Worm (Caenorhabditis elegans) whole organism, L4/young adult: ENCODE results near the gene unc-42.

Experiments used
- W03F9.2 ChIP-seq: fragments of 150-350 bp; optimal IDR thresholded peaks from 2 replicates; lab custom pipeline; 2014; ENCODE audit warnings: missing biosample characterization, missing genetic modification characterization
- dao-5 ChIP-seq: sonication (generic microtip); optimal IDR thresholded peaks from 2 replicates; lab custom pipeline; 2016; ENCODE audit warnings: missing genotype, missing genetic modification characterization, moderate library complexity, missing compliant biosample characterization
- him-1 ChIP-seq: sonication (generic microtip); optimal IDR thresholded peaks from 2 replicates; lab custom pipeline; 2016; ENCODE audit warnings: missing genotype, missing genetic modification reagents, missing genetic modification characterization, missing compliant biosample characterization

unc-42 gene

ce11 chrV:9791332-9791731 lies 22.1 kb upstream of the unc-42 start, which contains the start of gene lipl-2:
Gene lipl-2, plus strand, starts transcription at chrV:9791567.
- TF ChIP-seq him-1 (tag; lab: Kevin White, UChicago): no peak
- TF ChIP-seq W03F9.2 (tag; lab: Kevin White, UChicago): no peak
- TF ChIP-seq dao-5 (tag; lab: Kevin White, UChicago): no peak

ce11 chrV:9789657-9790261 lies 20.6 kb upstream of the unc-42 start, which contains the start of gene ztf-7:
Gene ztf-7, minus strand, starts transcription at chrV:9789707.
- TF ChIP-seq dao-5 (tag; lab: Kevin White, UChicago) (no peak), him-1 (tag; lab: Kevin White, UChicago) (peak; percentile 68), W03F9.2 (tag; lab: Kevin White, UChicago) (peak; percentile 96)

ce11 chrV:9786721-9787131 lies 17.5 kb upstream of the unc-42 start, which contains the start of gene F46B6.6:
Gene F46B6.6, minus strand, starts transcription at chrV:9786868.
- TF ChIP-seq W03F9.2 (tag; lab: Kevin White, UChicago): no peak

ce11 chrV:9784215-9784614 lies 15.0 kb upstream of the unc-42 start:
- TF ChIP-seq W03F9.2 (tag; lab: Kevin White, UChicago) (no peak), him-1 (tag; lab: Kevin White, UChicago) (no peak), dao-5 (tag; lab: Kevin White, UChicago) (no peak)

ce11 chrV:9782969-9783368 lies 13.8 kb upstream of the unc-42 start, which contains the start of gene F46B6.5:
Gene F46B6.5, minus strand, starts transcription at chrV:9783069.
- TF ChIP-seq dao-5 (tag; lab: Kevin White, UChicago): no peak
- no peak for TF ChIP-seq W03F9.2 (tag; lab: Kevin White, UChicago)
- TF ChIP-seq him-1 (tag; lab: Kevin White, UChicago): no peak

ce11 chrV:9782045-9782444 lies 12.9 kb upstream of the unc-42 start:
- TF ChIP-seq him-1 (tag; lab: Kevin White, UChicago): no peak

ce11 chrV:9779418-9779817 lies 10.2 kb upstream of the unc-42 start, which contains the start of gene F46B6.4:
Gene F46B6.4, minus strand, starts transcription at chrV:9779518.
- no peak for TF ChIP-seq dao-5 (tag; lab: Kevin White, UChicago)
- no peak for TF ChIP-seq W03F9.2 (tag; lab: Kevin White, UChicago)
- TF ChIP-seq him-1 (tag; lab: Kevin White, UChicago): no peak

- TF ChIP-seq W03F9.2 (tag; lab: Kevin White, UChicago): no peak
- TF ChIP-seq him-1 (tag; lab: Kevin White, UChicago): no peak
- TF ChIP-seq dao-5 (tag; lab: Kevin White, UChicago): no peak
Observed at ce11 chrV:9777645-9778044, 8.5 kb upstream of the unc-42 start, which contains the start of gene smg-4. Gene smg-4, minus strand, starts transcription at chrV:9777745.

- TF ChIP-seq W03F9.2 (tag; lab: Kevin White, UChicago) (no peak), dao-5 (tag; lab: Kevin White, UChicago) (no peak), him-1 (tag; lab: Kevin White, UChicago) (no peak)
Observed at ce11 chrV:9775734-9776133, 6.5 kb upstream of the unc-42 start, which contains the start of gene F46B6.12. Gene F46B6.12, minus strand, starts transcription at chrV:9775834.

ce11 chrV:9771970-9772369 lies 2.8 kb upstream of the unc-42 start, which contains the start of gene F46B6.2:
Gene F46B6.2, plus strand, starts transcription at chrV:9772285.
- TF ChIP-seq dao-5 (tag; lab: Kevin White, UChicago) (no peak), him-1 (tag; lab: Kevin White, UChicago) (no peak), W03F9.2 (tag; lab: Kevin White, UChicago) (no peak)

- TF ChIP-seq dao-5 (tag; lab: Kevin White, UChicago): no peak
- no peak for TF ChIP-seq him-1 (tag; lab: Kevin White, UChicago)
- no peak for TF ChIP-seq W03F9.2 (tag; lab: Kevin White, UChicago)
Observed at ce11 chrV:9771311-9771710, 2.1 kb upstream of the unc-42 start.

ce11 chrV:9767941-9768340 lies 1.2 kb downstream of the unc-42 start:
- TF ChIP-seq him-1 (tag; lab: Kevin White, UChicago) (no peak), W03F9.2 (tag; lab: Kevin White, UChicago) (no peak), dao-5 (tag; lab: Kevin White, UChicago) (no peak)

- TF ChIP-seq dao-5 (tag; lab: Kevin White, UChicago) (no peak), him-1 (tag; lab: Kevin White, UChicago) (no peak), W03F9.2 (tag; lab: Kevin White, UChicago) (no peak)
Observed at ce11 chrV:9765622-9766021, 3.6 kb downstream of the unc-42 start.

- TF ChIP-seq W03F9.2 (tag; lab: Kevin White, UChicago) (no peak), him-1 (tag; lab: Kevin White, UChicago) (no peak), dao-5 (tag; lab: Kevin White, UChicago) (no peak)
Observed at ce11 chrV:9764552-9764951, 4.6 kb downstream of the unc-42 start.
